Fruit fly (Drosophila melanogaster) whole organism, embryonic: ENCODE results near the gene Awh.

Experiments
- Atf6 ChIP-seq: fragments of 200-800 bp; sonication (Bioruptor generic); IDR thresholded peaks from 2 replicates; pipeline ENCODE4 v1.3.6; 2022; ENCODE audit warnings: missing biosample characterization, missing genetic modification characterization
- CG10267 ChIP-seq: fragments of 200-800 bp; sonication (Bioruptor generic); optimal IDR thresholded peaks from 2 replicates; lab custom pipeline; 2018; ENCODE audit warnings: missing biosample characterization, mild to moderate bottlenecking, missing genetic modification characterization, moderate library complexity
- CG10959 ChIP-seq: fragments of 200-800 bp; sonication (Bioruptor generic); IDR thresholded peaks from 2 replicates; pipeline ENCODE4 v1.3.6; 2022; ENCODE audit warnings: missing biosample characterization, missing genetic modification characterization
- CG11247 ChIP-seq: fragments of 200-800 bp; sonication (Bioruptor generic); IDR thresholded peaks from 2 replicates; pipeline ENCODE4 v1.3.6; 2022; ENCODE audit warnings: missing biosample characterization, missing genetic modification characterization
- CG12071 ChIP-seq: fragments of 200-800 bp; sonication (Bioruptor generic); optimal IDR thresholded peaks from 3 replicates; lab custom pipeline; 2018; ENCODE audit warnings: missing biosample characterization, mild to moderate bottlenecking, missing genetic modification characterization
- CG13424 ChIP-seq: fragments of 200-800 bp; sonication (Bioruptor generic); optimal IDR thresholded peaks from 2 replicates; lab custom pipeline; 2019; ENCODE audit warnings: missing biosample characterization, mild to moderate bottlenecking, missing genetic modification characterization, moderate library complexity
- CG13624 ChIP-seq: fragments of 200-800 bp; sonication (Bioruptor generic); optimal IDR thresholded peaks from 2 replicates; lab custom pipeline; 2016; ENCODE audit warnings: missing biosample characterization, missing genetic modification characterization
- CG14667 ChIP-seq: fragments of 200-800 bp; sonication (Bioruptor generic); IDR thresholded peaks from 2 replicates; pipeline ENCODE4 v1.3.6; 2022; ENCODE audit warnings: missing biosample characterization, missing genetic modification characterization
- CG1529 ChIP-seq: fragments of 200-800 bp; sonication (Bioruptor generic); optimal IDR thresholded peaks from 3 replicates; lab custom pipeline; 2018; ENCODE audit warnings: missing biosample characterization, missing genetic modification characterization
- CG17186 ChIP-seq: fragments of 200-800 bp; sonication (Bioruptor generic); optimal IDR thresholded peaks from 3 replicates; lab custom pipeline; 2017; ENCODE audit warnings: missing biosample characterization, missing genetic modification reagents, missing genetic modification characterization
- CG30431 ChIP-seq: fragments of 200-800 bp; sonication (Bioruptor generic); optimal IDR thresholded peaks from 2 replicates; lab custom pipeline; 2017; ENCODE audit warnings: missing biosample characterization, missing genetic modification characterization
- CG4328 ChIP-seq: fragments of 200-800 bp; sonication (Bioruptor generic); optimal IDR thresholded peaks from 3 replicates; lab custom pipeline; 2017; ENCODE audit warnings: missing biosample characterization, missing genetic modification reagents, missing genetic modification characterization
- CG4360 ChIP-seq: fragments of 200-800 bp; sonication (Bioruptor generic); IDR thresholded peaks from 2 replicates; pipeline ENCODE4 v1.3.6; 2022; ENCODE audit warnings: missing biosample characterization, missing genetic modification characterization
- CG4707 ChIP-seq: fragments of 200-800 bp; sonication (Bioruptor generic); optimal IDR thresholded peaks from 2 replicates; lab custom pipeline; 2018; ENCODE audit warnings: missing biosample characterization, mild to moderate bottlenecking, missing genetic modification characterization, moderate library complexity
- CG7786 ChIP-seq: fragments of 200-800 bp; sonication (Bioruptor generic); optimal IDR thresholded peaks from 2 replicates; lab custom pipeline; 2016; ENCODE audit warnings: missing biosample characterization, missing genetic modification characterization
- Dek ChIP-seq: fragments of 200-800 bp; sonication (Bioruptor generic); optimal IDR thresholded peaks from 3 replicates; lab custom pipeline; 2019; ENCODE audit warnings: missing biosample characterization, mild to moderate bottlenecking, missing genetic modification characterization, moderate library complexity
- Dip2 ChIP-seq: fragments of 200-800 bp; sonication (Bioruptor generic); IDR thresholded peaks from 2 replicates; pipeline ENCODE4 v1.3.6; 2022; ENCODE audit warnings: missing biosample characterization, missing genetic modification characterization
- Dip3 ChIP-seq: fragments of 200-800 bp; sonication (Bioruptor generic); optimal IDR thresholded peaks from 3 replicates; lab custom pipeline; 2016; ENCODE audit warnings: missing biosample characterization, missing genetic modification characterization
- E2f2 ChIP-seq: fragments of 200-800 bp; sonication (Bioruptor generic); IDR thresholded peaks from 2 replicates; pipeline ENCODE4 v1.3.6; 2022; ENCODE audit warnings: missing biosample characterization, missing genetic modification characterization
- Fer3 ChIP-seq: fragments of 200-800 bp; sonication (Bioruptor generic); optimal IDR thresholded peaks from 2 replicates; lab custom pipeline; 2018; ENCODE audit warnings: missing biosample characterization, mild to moderate bottlenecking, missing genetic modification characterization, moderate library complexity
- H15 ChIP-seq: fragments of 200-800 bp; sonication (Bioruptor generic); IDR thresholded peaks from 3 replicates; pipeline ENCODE4 v1.3.6; 2022; ENCODE audit warnings: missing biosample characterization, missing genetic modification characterization
- HLHmδ ChIP-seq: fragments of 200-800 bp; sonication (Bioruptor generic); optimal IDR thresholded peaks from 2 replicates; lab custom pipeline; 2018; ENCODE audit warnings: missing biosample characterization, mild to moderate bottlenecking, missing genetic modification characterization, moderate library complexity
- Hey ChIP-seq: fragments of 200-800 bp; sonication (Bioruptor generic); optimal IDR thresholded peaks from 3 replicates; lab custom pipeline; 2018; ENCODE audit warnings: missing biosample characterization, mild to moderate bottlenecking, missing genetic modification characterization
- HmgZ ChIP-seq: fragments of 200-800 bp; sonication (Bioruptor generic); optimal IDR thresholded peaks from 2 replicates; lab custom pipeline; 2018; ENCODE audit warnings: missing biosample characterization, mild to moderate bottlenecking, missing genetic modification characterization
- Hsf ChIP-seq: fragments of 200-800 bp; sonication (Bioruptor generic); optimal IDR thresholded peaks from 3 replicates; lab custom pipeline; 2016; ENCODE audit warnings: missing biosample characterization, missing genetic modification characterization
- Jarid2 ChIP-seq: fragments of 200-800 bp; sonication (Bioruptor generic); optimal IDR thresholded peaks from 3 replicates; lab custom pipeline; 2017; ENCODE audit warnings: mild to moderate bottlenecking, missing biosample characterization, missing genetic modification reagents, missing genetic modification characterization
- Kr ChIP-seq: fragments of 200-800 bp; sonication (Bioruptor generic); optimal IDR thresholded peaks from 2 replicates; lab custom pipeline; 2017; ENCODE audit warnings: missing biosample characterization, mild to moderate bottlenecking, missing genetic modification characterization
- Oaz ChIP-seq: fragments of 200-800 bp; sonication (Bioruptor generic); IDR thresholded peaks from 2 replicates; pipeline ENCODE4 v1.3.6; 2022; ENCODE audit warnings: missing biosample characterization, missing genetic modification characterization
- Oli ChIP-seq: fragments of 200-800 bp; sonication (Bioruptor generic); optimal IDR thresholded peaks from 2 replicates; lab custom pipeline; 2018; ENCODE audit warnings: missing biosample characterization, mild to moderate bottlenecking, missing genetic modification characterization, moderate library complexity
- Sin3A ChIP-seq: fragments of >200 bp; optimal IDR thresholded peaks from 2 replicates; lab custom pipeline; 2018
- TFAM ChIP-seq: fragments of 200-800 bp; sonication (Bioruptor generic); optimal IDR thresholded peaks from 2 replicates; lab custom pipeline; 2017; ENCODE audit warnings: missing biosample characterization, missing genetic modification characterization, inconsistent platforms
- Xbp1 ChIP-seq: fragments of 200-800 bp; sonication (Bioruptor generic); optimal IDR thresholded peaks from 3 replicates; lab custom pipeline; 2016; ENCODE audit warnings: missing biosample characterization, mild to moderate bottlenecking, missing genetic modification characterization
- YL-1 ChIP-seq: fragments of 200-800 bp; sonication (Bioruptor generic); optimal IDR thresholded peaks from 3 replicates; lab custom pipeline; 2017; ENCODE audit warnings: missing biosample characterization, mild to moderate bottlenecking, missing genetic modification characterization
- az2 ChIP-seq: fragments of 200-800 bp; sonication (Bioruptor generic); optimal IDR thresholded peaks from 3 replicates; lab custom pipeline; 2016; ENCODE audit warnings: missing biosample characterization, missing genetic modification characterization
- btn ChIP-seq: fragments of 200-800 bp; sonication (Bioruptor generic); optimal IDR thresholded peaks from 2 replicates; lab custom pipeline; 2016; ENCODE audit warnings: missing biosample characterization, missing genetic modification characterization
- chinmo ChIP-seq: fragments of 200-800 bp; sonication (Bioruptor generic); IDR thresholded peaks from 4 replicates; pipeline ENCODE4 v1.3.6; 2022; ENCODE audit warnings: missing biosample characterization, missing genetic modification characterization; ENCODE audit not compliant: partially characterized antibody
- ci ChIP-seq: fragments of 200-800 bp; sonication (Bioruptor generic); IDR thresholded peaks from 3 replicates; pipeline ENCODE4 v1.3.6; 2022; ENCODE audit warnings: missing biosample characterization, missing genetic modification characterization
- crol ChIP-seq: fragments of 200-800 bp; sonication (Bioruptor generic); IDR thresholded peaks from 2 replicates; pipeline ENCODE4 v1.3.6; 2022; ENCODE audit warnings: missing biosample characterization, missing genetic modification characterization
- esg ChIP-seq: fragments of 200-800 bp; sonication (Bioruptor generic); conservative IDR thresholded peaks from 2 replicates; pipeline ENCODE4 v1.3.6; 2022; ENCODE audit warnings: missing biosample characterization, missing genetic modification characterization
- fd64A ChIP-seq: fragments of 200-800 bp; sonication (Bioruptor generic); optimal IDR thresholded peaks from 3 replicates; lab custom pipeline; 2018; ENCODE audit warnings: missing biosample characterization, mild to moderate bottlenecking, missing genetic modification characterization
- gce ChIP-seq: fragments of 200-800 bp; sonication (Bioruptor generic); IDR thresholded peaks from 3 replicates; pipeline ENCODE4 v1.3.6; 2022; ENCODE audit warnings: missing biosample characterization, missing genetic modification characterization
- grau ChIP-seq: fragments of 200-800 bp; optimal IDR thresholded peaks from 3 replicates; lab custom pipeline; 2019; ENCODE audit warnings: missing biosample characterization, mild to moderate bottlenecking, missing genetic modification characterization, moderate library complexity
- h ChIP-seq: fragments of >200 bp; optimal IDR thresholded peaks from 2 replicates; lab custom pipeline; 2017
- inv ChIP-seq: fragments of 200-800 bp; sonication (Bioruptor generic); IDR thresholded peaks from 2 replicates; pipeline ENCODE4 v1.3.6; 2022; ENCODE audit warnings: missing biosample characterization, missing genetic modification characterization; ENCODE audit not compliant: partially characterized antibody
- knrl ChIP-seq: fragments of 200-800 bp; sonication (Bioruptor generic); IDR thresholded peaks from 3 replicates; pipeline ENCODE4 v1.3.6; 2022; ENCODE audit warnings: missing biosample characterization, missing genetic modification characterization; ENCODE audit not compliant: partially characterized antibody
- lbe ChIP-seq: fragments of 200-800 bp; sonication (Bioruptor generic); optimal IDR thresholded peaks from 2 replicates; lab custom pipeline; 2016; ENCODE audit warnings: missing biosample characterization, mild to moderate bottlenecking, missing genetic modification characterization
- pzg ChIP-seq: fragments of 200-800 bp; sonication (Bioruptor generic); optimal IDR thresholded peaks from 3 replicates; lab custom pipeline; 2018; ENCODE audit warnings: missing biosample characterization, mild to moderate bottlenecking, missing genetic modification characterization, moderate library complexity
- repo ChIP-seq: fragments of 200-800 bp; sonication (Bioruptor generic); optimal IDR thresholded peaks from 2 replicates; lab custom pipeline; 2016; ENCODE audit warnings: missing biosample characterization, missing genetic modification characterization
- sens ChIP-seq: fragments of 200-800 bp; sonication (Bioruptor generic); peaks from one replicate; lab custom pipeline; 2016; ENCODE audit warnings: missing biosample characterization, missing genetic modification characterization
- seq ChIP-seq: fragments of 200-800 bp; sonication (Bioruptor generic); IDR thresholded peaks from 2 replicates; pipeline ENCODE4 v1.3.6; 2022; ENCODE audit warnings: missing biosample characterization, missing genetic modification characterization
- tx ChIP-seq: fragments of 200-800 bp; sonication (Bioruptor generic); optimal IDR thresholded peaks from 2 replicates; lab custom pipeline; 2016; ENCODE audit warnings: missing biosample characterization, missing genetic modification characterization
- usp ChIP-seq: fragments of >200 bp; optimal IDR thresholded peaks from 2 replicates; lab custom pipeline; 2017; ENCODE audit warnings: missing biosample characterization, missing genetic modification characterization
- vnd ChIP-seq: fragments of 200-800 bp; sonication (Bioruptor generic); IDR thresholded peaks from 3 replicates; pipeline ENCODE4 v1.3.6; 2022; ENCODE audit warnings: missing biosample characterization, missing genetic modification characterization; ENCODE audit not compliant: partially characterized antibody

Gene Awh

DNA sequence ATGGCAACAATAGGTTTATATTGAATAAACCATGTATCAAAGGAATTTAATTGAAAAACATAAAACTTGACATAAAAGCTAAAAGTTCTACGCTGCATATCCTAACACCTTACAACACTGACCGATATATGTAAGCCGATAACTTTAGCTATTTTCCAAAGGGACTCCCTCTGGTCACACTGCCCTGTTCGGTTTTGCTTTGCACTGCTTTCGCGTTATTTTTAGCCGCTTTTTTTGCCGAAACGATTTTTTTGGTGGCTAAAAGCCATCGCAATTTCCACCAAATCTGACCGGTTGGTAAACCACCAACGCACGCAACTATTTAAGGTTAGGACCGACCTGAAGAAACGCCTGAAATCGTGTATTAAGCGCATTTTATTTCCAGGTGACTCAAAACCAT is 34.9 kb upstream of the Awh start, which contains the start of the genes CG32263 and PIG-B:
Gene CG32263, minus strand, starts transcription at position 26 of the 400 bp plus-strand sequence.
Gene PIG-B, plus strand, starts transcription at position 175 of the 400 bp plus-strand sequence.
- no peak for TF ChIP-seq Fer3 (tag; lab: Kevin White, UChicago)
- no peak for TF ChIP-seq CG4707 (GFP tag; lab: Kevin White, UChicago)
- TF ChIP-seq Xbp1: peak; percentile 20
- no peak for TF ChIP-seq Atf6
- TF ChIP-seq az2 (GFP tag; lab: Kevin White, UChicago): no peak
- no peak for TF ChIP-seq Dip3 (GFP tag; lab: Kevin White, UChicago)
- no peak for TF ChIP-seq Hsf (GFP tag; lab: Kevin White, UChicago)
- peak; percentile 72 for TF ChIP-seq sens (GFP tag; lab: Kevin White, UChicago)
- TF ChIP-seq usp (GFP tag; lab: Kevin White, UChicago): no peak
- TF ChIP-seq CG10267 (tag; lab: Kevin White, UChicago): peak; percentile 88
- no peak for TF ChIP-seq fd64A (GFP tag; lab: Kevin White, UChicago)
- peak; percentile 9 for TF ChIP-seq CG17186 (GFP tag; lab: Kevin White, UChicago)
- no peak for TF ChIP-seq tx (GFP tag; lab: Kevin White, UChicago)
- no peak for TF ChIP-seq CG10959 (GFP tag; lab: Robert Waterston, UW)
- no peak for TF ChIP-seq seq (GFP tag; lab: Robert Waterston, UW)
- TF ChIP-seq h (lab: Kevin White, UChicago): no peak
- TF ChIP-seq H15: no peak
- no peak for TF ChIP-seq HLHmδ
- TF ChIP-seq btn (GFP tag; lab: Kevin White, UChicago): no peak
- no peak for TF ChIP-seq CG14667
- no peak for TF ChIP-seq crol (GFP tag; lab: Robert Waterston, UW)
- no peak for TF ChIP-seq CG1529 (GFP tag; lab: Kevin White, UChicago)
- TF ChIP-seq YL-1 (GFP tag; lab: Kevin White, UChicago): peak; percentile 65
- no peak for TF ChIP-seq lbe (GFP tag; lab: Kevin White, UChicago)
- no peak for TF ChIP-seq CG12071 (GFP tag; lab: Kevin White, UChicago)
- peak; percentile 78 for TF ChIP-seq pzg (GFP tag; lab: Kevin White, UChicago)
- no peak for TF ChIP-seq Oli
- peak; percentile 47; the same call in 2 of the 3 replicates for TF ChIP-seq knrl (GFP tag; lab: Robert Waterston, UW)
- TF ChIP-seq CG30431 (GFP tag; lab: Kevin White, UChicago): no peak
- TF ChIP-seq Dek (tag; lab: Kevin White, UChicago): no peak
- peak; percentile 52 for TF ChIP-seq E2f2
- peak; percentile 32 for TF ChIP-seq CG13624 (GFP tag; lab: Kevin White, UChicago)
- TF ChIP-seq CG7786 (GFP tag; lab: Kevin White, UChicago): no peak
- no peak for TF ChIP-seq repo (GFP tag; lab: Kevin White, UChicago)
- peak; percentile 41 for TF ChIP-seq HmgZ (tag; lab: Kevin White, UChicago)
- peak; percentile 21; the same call in 1 of the 2 replicates for TF ChIP-seq inv (GFP tag; lab: Robert Waterston, UW)
- peak; percentile 65 for TF ChIP-seq Sin3A
- TF ChIP-seq chinmo (GFP tag; lab: Robert Waterston, UW): peak; percentile 83; the same call in 2 of the 4 replicates
- no peak for TF ChIP-seq CG4328 (GFP tag; lab: Kevin White, UChicago)
- TF ChIP-seq CG11247 (GFP tag; lab: Robert Waterston, UW): no peak
- no peak for TF ChIP-seq Oaz
- peak; percentile 24 for TF ChIP-seq grau (tag; lab: Kevin White, UChicago)
- TF ChIP-seq gce: no peak
- TF ChIP-seq Kr (GFP tag; lab: Kevin White, UChicago): no peak
- TF ChIP-seq esg (GFP tag; lab: Robert Waterston, UW): no peak
- peak; percentile 46; the same call in 1 of the 3 replicates for TF ChIP-seq vnd (GFP tag; lab: Robert Waterston, UW)
- TF ChIP-seq CG4360 (GFP tag; lab: Robert Waterston, UW): 0 out of 2 replicates have a peak, but pooled peaks have one; percentile 38
- TF ChIP-seq Dip2 (GFP tag; lab: Robert Waterston, UW): no peak
- TF ChIP-seq Jarid2 (GFP tag; lab: Kevin White, UChicago): no peak
- no peak for TF ChIP-seq TFAM (GFP tag; lab: Kevin White, UChicago)
- no peak for TF ChIP-seq CG13424 (tag; lab: Kevin White, UChicago)
- TF ChIP-seq Hey (tag; lab: Kevin White, UChicago): no peak
- TF ChIP-seq ci (GFP tag; lab: Robert Waterston, UW): 0 out of 3 replicates have a peak, but pooled peaks have one; percentile 40
